Worm (Caenorhabditis elegans): ENCODE measurements around the gene meg-4.

DNA sequence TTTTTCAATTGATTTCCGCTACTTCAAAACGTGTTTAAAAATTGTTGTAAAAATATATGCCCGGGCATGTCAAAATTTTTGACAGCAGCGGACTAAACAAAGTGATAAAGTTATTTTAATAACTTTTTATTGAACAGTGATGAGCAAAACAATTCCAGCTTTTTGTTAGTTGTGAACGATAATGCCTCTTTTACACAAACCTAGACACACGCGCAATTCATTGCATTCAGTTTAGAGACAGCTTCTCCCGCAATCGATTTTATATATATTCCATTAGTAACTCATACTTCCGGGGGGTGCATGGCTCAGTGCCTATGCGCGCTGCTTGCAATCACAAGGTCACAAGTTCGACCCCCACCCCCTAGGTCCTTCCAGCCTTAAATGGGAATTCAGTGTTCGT, 28.6 kb upstream of the meg-4 start, which contains the start of gene ZK380.6:
- TF ChIP-seq nhr-76 (tag; optimal IDR thresholded peaks at IDR 0.05) (no peak), nhr-237 (tag; optimal IDR thresholded peaks at IDR 0.05) (no peak), fkh-10 (GFP tag; optimal IDR thresholded peaks at IDR 0.05) (no peak), F16B12.6 (tag; optimal IDR thresholded peaks at IDR 0.05) (no peak), ceh-82 (tag; optimal IDR thresholded peaks at IDR 0.05) (no peak), egl-27 (tag; optimal IDR thresholded peaks at IDR 0.05) (no peak), nhr-47 (tag; optimal IDR thresholded peaks at IDR 0.05) (no peak), nhr-77 (tag; optimal IDR thresholded peaks at IDR 0.05) (no peak), pqm-1 (tag; optimal IDR thresholded peaks at IDR 0.05) (no peak), elt-3 (tag; optimal IDR thresholded peaks at IDR 0.05) (no peak), lin-15B (tag; optimal IDR thresholded peaks at IDR 0.05) (no peak), skn-1 (tag; optimal IDR thresholded peaks at IDR 0.05) (no peak), ces-1 (GFP tag; optimal IDR thresholded peaks at IDR 0.05) (no peak)

All from whole organism, L1 larva.